Worm (Caenorhabditis elegans) whole organism, L1 larva: ENCODE results near the gene C18E9.9.

ENCODE experiments used
- elt-3 ChIP-seq, 6 experiments: fragments of 150-350 bp in 1 of 6; sonication (generic microtip); optimal IDR thresholded peaks; 2 replicates each; lab custom pipeline; 2017 to 2018; ENCODE audit warnings: missing biosample characterization in 6 of 6, missing genetic modification characterization in 6 of 6, inconsistent platforms in 1 of 6
- lin-14 ChIP-seq: fragments of 200-800 bp; sonication (Bioruptor generic); optimal IDR thresholded peaks from 2 replicates; lab custom pipeline; 2018; ENCODE audit warnings: mild to moderate bottlenecking, missing genetic modification characterization, moderate library complexity, missing compliant biosample characterization
- lir-3 ChIP-seq: sonication (generic microtip); optimal IDR thresholded peaks from 2 replicates; lab custom pipeline; 2016; ENCODE audit warnings: mild to moderate bottlenecking, missing genetic modification characterization, moderate library complexity, missing compliant biosample characterization; ENCODE audit not compliant: poor library complexity
- unc-62 ChIP-seq: fragments of 150-350 bp; optimal IDR thresholded peaks from 2 replicates; lab custom pipeline; 2014; ENCODE audit warnings: missing biosample characterization, missing genetic modification reagents, missing genetic modification characterization

ce11 chrII:9031891-9032290, 42.5 kb upstream of the C18E9.9 start:
- TF ChIP-seq lin-14 (peak; percentile 65), elt-3 (tag; optimal IDR thresholded peaks at IDR 0.05; lab: Kevin White, UChicago) (peak in 4 of 6 experiments; percentile 55 to 94 (median 69)), unc-62 (GFP tag; lab: Kevin White, UChicago) (no peak), lir-3 (tag; lab: Kevin White, UChicago) (no peak)
